Worm (Caenorhabditis elegans) whole organism, L4 larva: ENCODE measurements around the gene gba-1.

Experiments
- F44E2.7 ChIP-seq: fragments of 200-800 bp; sonication (Bioruptor generic); IDR thresholded peaks from 2 replicates; pipeline ENCODE4 v2.1.2; 2022; ENCODE audit warnings: missing genetic modification characterization, missing compliant biosample characterization
- F49E8.2 ChIP-seq: sonication (generic microtip); optimal IDR thresholded peaks from 2 replicates; lab custom pipeline; 2016; ENCODE audit warnings: missing compliant biosample characterization, mild to moderate bottlenecking, missing genetic modification characterization, borderline replicate concordance
- R02D3.7 ChIP-seq: fragments of 150-350 bp; sonication (generic microtip); optimal IDR thresholded peaks from 3 replicates; lab custom pipeline; 2014; ENCODE audit warnings: missing biosample characterization, missing genetic modification characterization
- T20F7.1 ChIP-seq: fragments of 200-800 bp; sonication (Bioruptor generic); optimal IDR thresholded peaks from 2 replicates; lab custom pipeline; 2018; ENCODE audit warnings: mild to moderate bottlenecking, missing genetic modification characterization, missing compliant biosample characterization
- Y48G9A.11 ChIP-seq: fragments of 200-800 bp; sonication (Bioruptor generic); IDR thresholded peaks from 2 replicates; pipeline ENCODE4 v1.3.6; 2022; ENCODE audit warnings: missing genetic modification reagents, missing genetic modification characterization, missing compliant biosample characterization
- Y5F2A.4 ChIP-seq: fragments of 200-800 bp; sonication (Bioruptor generic); optimal IDR thresholded peaks from 2 replicates; lab custom pipeline; 2018; ENCODE audit warnings: mild to moderate bottlenecking, missing genetic modification characterization, missing compliant biosample characterization
- ZK337.2 ChIP-seq: fragments of 200-800 bp; sonication (Bioruptor generic); IDR thresholded peaks from 2 replicates; pipeline ENCODE4 v1.3.6; 2022; ENCODE audit warnings: missing genetic modification reagents, missing genetic modification characterization, missing compliant biosample characterization
- ZK546.5 ChIP-seq, 2 experiments: sonication (generic microtip); optimal IDR thresholded peaks; 2 replicates each; lab custom pipeline; 2017; ENCODE audit warnings: missing biosample characterization in 2 of 2, missing genetic modification characterization in 2 of 2
- aha-1 ChIP-seq: fragments of 150-350 bp; peaks from one replicate; lab custom pipeline; 2014; ENCODE audit warnings: missing biosample characterization, missing genetic modification characterization
- aly-2 ChIP-seq: sonication (generic microtip); optimal IDR thresholded peaks from 2 replicates; lab custom pipeline; 2018; ENCODE audit warnings: missing biosample characterization, missing genetic modification characterization
- arid-1 ChIP-seq: fragments of 200-800 bp; sonication (Bioruptor generic); conservative IDR thresholded peaks from 2 replicates; pipeline ENCODE4 v1.3.6; 2022; ENCODE audit warnings: missing genetic modification reagents, missing genetic modification characterization, missing compliant biosample characterization
- attf-4 ChIP-seq: sonication (generic microtip); optimal IDR thresholded peaks from 3 replicates; lab custom pipeline; 2017; ENCODE audit warnings: missing biosample characterization, missing genetic modification characterization
- ceh-20 ChIP-seq: fragments of 200-800 bp; sonication (Bioruptor generic); IDR thresholded peaks from 2 replicates; pipeline ENCODE4 v1.3.6; 2022; ENCODE audit warnings: missing genetic modification reagents, missing genetic modification characterization, missing compliant biosample characterization
- ceh-28 ChIP-seq: fragments of 150-350 bp; optimal IDR thresholded peaks from 2 replicates; lab custom pipeline; 2014; ENCODE audit warnings: missing biosample characterization, missing genetic modification reagents, missing genetic modification characterization
- cey-2 ChIP-seq: sonication (generic microtip); optimal IDR thresholded peaks from 3 replicates; lab custom pipeline; 2017; ENCODE audit warnings: missing genetic modification characterization, mild to moderate bottlenecking, missing compliant biosample characterization, antibody characterized with exemption, borderline replicate concordance; ENCODE audit not compliant: insufficient read depth
- ctbp-1 ChIP-seq: fragments of 200-800 bp; sonication (Bioruptor generic); IDR thresholded peaks from 2 replicates; pipeline ENCODE4 v1.3.6; 2022; ENCODE audit warnings: missing genetic modification reagents, missing genetic modification characterization, missing compliant biosample characterization
- daf-16 ChIP-seq, 3 experiments: sonication (generic microtip); optimal IDR thresholded peaks; 2 replicates each; lab custom pipeline; 2016 to 2017; ENCODE audit warnings: missing genetic modification characterization in 3 of 3, missing genetic modification reagents in 3 of 3, mild to moderate bottlenecking in 2 of 3, missing compliant biosample characterization in 2 of 3, missing biosample characterization in 1 of 3, moderate library complexity in 1 of 3
- daf-19 ChIP-seq: fragments of 200-800 bp; sonication (Bioruptor generic); conservative IDR thresholded peaks from 2 replicates; pipeline ENCODE4 v1.3.6; 2022; ENCODE audit warnings: missing genetic modification characterization, missing compliant biosample characterization
- daf-8 ChIP-seq: fragments of 200-800 bp; sonication (Bioruptor generic); IDR thresholded peaks from 2 replicates; pipeline ENCODE4 v1.3.6; 2022; ENCODE audit warnings: missing genetic modification characterization, missing compliant biosample characterization
- dmd-9 ChIP-seq: fragments of 200-800 bp; sonication (Bioruptor generic); IDR thresholded peaks from 2 replicates; pipeline ENCODE4 v1.3.6; 2022; ENCODE audit warnings: missing genetic modification reagents, missing genetic modification characterization, missing compliant biosample characterization
- duxl-1 ChIP-seq: sonication (generic microtip); optimal IDR thresholded peaks from 2 replicates; lab custom pipeline; 2016; ENCODE audit warnings: mild to moderate bottlenecking, missing genetic modification characterization, moderate library complexity, missing compliant biosample characterization; ENCODE audit not compliant: poor library complexity
- egl-27 ChIP-seq: sonication (generic microtip); optimal IDR thresholded peaks from 3 replicates; lab custom pipeline; 2017; ENCODE audit warnings: missing biosample characterization, missing genetic modification reagents, missing genetic modification characterization
- fkh-10 ChIP-seq: fragments of 150-350 bp; optimal IDR thresholded peaks from 2 replicates; lab custom pipeline; 2014; ENCODE audit warnings: missing biosample characterization, missing genetic modification reagents, missing genetic modification characterization
- fos-1 ChIP-seq: fragments of 150-350 bp; optimal IDR thresholded peaks from 2 replicates; lab custom pipeline; 2014; ENCODE audit warnings: missing biosample characterization, missing genetic modification characterization
- gei-8 ChIP-seq: fragments of 200-800 bp; sonication (Bioruptor generic); optimal IDR thresholded peaks from 2 replicates; lab custom pipeline; 2018; ENCODE audit warnings: mild to moderate bottlenecking, missing genetic modification characterization, missing compliant biosample characterization
- hif-1 ChIP-seq, 2 experiments: sonication (generic microtip); optimal IDR thresholded peaks; 2 replicates each; lab custom pipeline; 2016 to 2017; ENCODE audit warnings: missing compliant biosample characterization in 2 of 2, missing genetic modification characterization in 2 of 2, missing genetic modification reagents in 2 of 2, missing genotype in 2 of 2, mild to moderate bottlenecking in 1 of 2
- hlh-30 ChIP-seq: sonication (generic microtip); optimal IDR thresholded peaks from 2 replicates; lab custom pipeline; 2017; ENCODE audit warnings: antibody characterized with exemption, mild to moderate bottlenecking, missing genetic modification characterization, missing compliant biosample characterization; ENCODE audit not compliant: insufficient read depth
- hmg-1.1 ChIP-seq: fragments of 200-800 bp; sonication (Bioruptor generic); IDR thresholded peaks from 2 replicates; pipeline ENCODE4 v1.3.6; 2022; ENCODE audit warnings: missing genetic modification reagents, missing genetic modification characterization, missing compliant biosample characterization
- jun-1 ChIP-seq: fragments of 150-350 bp; optimal IDR thresholded peaks from 2 replicates; lab custom pipeline; 2014; ENCODE audit warnings: missing biosample characterization, missing genetic modification reagents, missing genetic modification characterization
- lin-15B ChIP-seq: fragments of 150-350 bp; sonication (generic microtip); optimal IDR thresholded peaks from 3 replicates; lab custom pipeline; 2014; ENCODE audit warnings: missing biosample characterization, missing genetic modification characterization
- lsy-2 ChIP-seq, 2 experiments: fragments of 150-350 bp in 1 of 2; sonication (generic microtip) in 1 of 2; optimal IDR thresholded peaks; 2 replicates each; lab custom pipeline; 2014 to 2017; ENCODE audit warnings: missing biosample characterization in 2 of 2, missing genetic modification characterization in 2 of 2
- madf-5 ChIP-seq, 2 experiments: fragments of 200-800 bp; sonication (Bioruptor generic); IDR thresholded peaks; 2 replicates each; pipeline ENCODE4 v1.3.6; 2022; ENCODE audit warnings: missing compliant biosample characterization in 2 of 2, missing genetic modification characterization in 2 of 2
- mep-1 ChIP-seq: fragments of 150-350 bp; sonication (generic microtip); optimal IDR thresholded peaks from 3 replicates; lab custom pipeline; 2014; ENCODE audit warnings: missing biosample characterization, missing genetic modification characterization
- mxl-2 ChIP-seq: fragments of 200-800 bp; sonication (Bioruptor generic); conservative IDR thresholded peaks from 2 replicates; pipeline ENCODE4 v1.3.6; 2022; ENCODE audit warnings: missing genetic modification reagents, missing genetic modification characterization, missing compliant biosample characterization
- nhr-11 ChIP-seq: fragments of 150-350 bp; optimal IDR thresholded peaks from 2 replicates; lab custom pipeline; 2014; ENCODE audit warnings: missing biosample characterization, missing genetic modification characterization
- nhr-111 ChIP-seq: fragments of 200-800 bp; sonication (Bioruptor generic); optimal IDR thresholded peaks from 2 replicates; lab custom pipeline; 2018; ENCODE audit warnings: mild to moderate bottlenecking, missing genetic modification characterization, missing compliant biosample characterization
- nhr-237 ChIP-seq: sonication (generic microtip); optimal IDR thresholded peaks from 2 replicates; lab custom pipeline; 2017; ENCODE audit warnings: missing biosample characterization, missing genetic modification characterization
- nhr-25 ChIP-seq: sonication (generic microtip); optimal IDR thresholded peaks from 2 replicates; lab custom pipeline; 2017; ENCODE audit warnings: missing genetic modification characterization, mild to moderate bottlenecking, missing compliant biosample characterization, antibody characterized with exemption, moderate library complexity, borderline replicate concordance; ENCODE audit not compliant: insufficient read depth
- nhr-42 ChIP-seq: fragments of 200-800 bp; sonication (Bioruptor generic); IDR thresholded peaks from 2 replicates; pipeline ENCODE4 v1.3.6; 2022; ENCODE audit warnings: missing genetic modification characterization, missing compliant biosample characterization
- nhr-6 ChIP-seq: fragments of 150-350 bp; optimal IDR thresholded peaks from 2 replicates; lab custom pipeline; 2014; ENCODE audit warnings: missing biosample characterization, missing genetic modification characterization
- nhr-77 ChIP-seq: fragments of 150-350 bp; optimal IDR thresholded peaks from 2 replicates; lab custom pipeline; 2014; ENCODE audit warnings: missing biosample characterization, missing genetic modification characterization
- pqm-1 ChIP-seq: sonication (generic microtip); optimal IDR thresholded peaks from 2 replicates; lab custom pipeline; 2017; ENCODE audit warnings: missing biosample characterization, missing genetic modification characterization
- sdz-12 ChIP-seq: fragments of 200-800 bp; sonication (Bioruptor generic); optimal IDR thresholded peaks from 2 replicates; lab custom pipeline; 2018; ENCODE audit warnings: mild to moderate bottlenecking, missing genetic modification characterization, missing compliant biosample characterization
- set-16 ChIP-seq: fragments of 200-800 bp; sonication (Bioruptor generic); IDR thresholded peaks from 2 replicates; pipeline ENCODE4 v1.3.6; 2022; ENCODE audit warnings: missing genetic modification reagents, missing genetic modification characterization, missing compliant biosample characterization
- snpc-4 ChIP-seq: fragments of 150-350 bp; optimal IDR thresholded peaks from 2 replicates; lab custom pipeline; 2014; ENCODE audit warnings: missing biosample characterization, missing genetic modification characterization
- spr-3 ChIP-seq: fragments of 200-800 bp; sonication (Bioruptor generic); optimal IDR thresholded peaks from 2 replicates; lab custom pipeline; 2018; ENCODE audit warnings: mild to moderate bottlenecking, missing genetic modification characterization, missing compliant biosample characterization
- tag-97 ChIP-seq: fragments of 200-800 bp; sonication (Bioruptor generic); IDR thresholded peaks from 2 replicates; pipeline ENCODE4 v1.3.6; 2022; ENCODE audit warnings: missing genetic modification characterization, missing compliant biosample characterization
- unc-130 ChIP-seq: sonication (generic microtip); optimal IDR thresholded peaks from 2 replicates; lab custom pipeline; 2016; ENCODE audit warnings: missing genetic modification reagents, missing genetic modification characterization, missing compliant biosample characterization
- zfp-2 ChIP-seq: sonication (generic microtip); optimal IDR thresholded peaks from 2 replicates; lab custom pipeline; 2016; ENCODE audit warnings: mild to moderate bottlenecking, missing genetic modification characterization, missing compliant biosample characterization
- zip-11 ChIP-seq: fragments of 200-800 bp; sonication (Bioruptor generic); IDR thresholded peaks from 2 replicates; pipeline ENCODE4 v1.3.6; 2022; ENCODE audit warnings: missing genetic modification characterization, missing compliant biosample characterization
- zip-2 ChIP-seq: fragments of 150-350 bp; optimal IDR thresholded peaks from 2 replicates; lab custom pipeline; 2014; ENCODE audit warnings: missing biosample characterization, missing genetic modification characterization
- ztf-11 ChIP-seq: fragments of 150-350 bp; optimal IDR thresholded peaks from 2 replicates; lab custom pipeline; 2014; ENCODE audit warnings: missing biosample characterization, missing genetic modification characterization

gba-1 gene

ce11 chrII:2219880-2220279 lies 43.3 kb downstream of the gba-1 start, which contains the start of gene Y59C2A.3 (continued):
- no peak for TF ChIP-seq nhr-6 (tag; lab: Kevin White, UChicago)
- no peak for TF ChIP-seq nhr-42 (GFP tag; lab: Robert Waterston, UW)
- no peak for TF ChIP-seq T20F7.1
- TF ChIP-seq F44E2.7 (GFP tag; lab: Robert Waterston, UW), result no peak
- no peak for TF ChIP-seq lin-15B
- no peak for TF ChIP-seq aly-2 (tag; lab: Kevin White, UChicago)
- TF ChIP-seq tag-97 (GFP tag; lab: Robert Waterston, UW), result no peak
- peak; percentile 50 for TF ChIP-seq mep-1 (tag; lab: Kevin White, UChicago)
- no peak for TF ChIP-seq unc-130 (GFP tag; lab: Kevin White, UChicago)
- TF ChIP-seq nhr-237 (tag; lab: Kevin White, UChicago), result no peak
- TF ChIP-seq ztf-11, result no peak
- no peak for TF ChIP-seq Y48G9A.11 (GFP tag; lab: Robert Waterston, UW)
- no peak for TF ChIP-seq cey-2 (tag; lab: Kevin White, UChicago)
- TF ChIP-seq lsy-2 (tag; optimal IDR thresholded peaks at IDR 0.05; lab: Kevin White, UChicago), result peak in 1 of 2 experiments; percentile 51
- no peak for TF ChIP-seq hif-1 (tag; optimal IDR thresholded peaks at IDR 0.05; lab: Kevin White, UChicago)
- TF ChIP-seq daf-8 (GFP tag; lab: Robert Waterston, UW), result no peak
- no peak for TF ChIP-seq spr-3 (GFP tag; lab: Kevin White, UChicago)
- TF ChIP-seq nhr-11 (tag; lab: Kevin White, UChicago), result no peak
- TF ChIP-seq mxl-2 (GFP tag; lab: Robert Waterston, UW), result no peak
- TF ChIP-seq R02D3.7, result no peak
- TF ChIP-seq ceh-28 (tag; lab: Kevin White, UChicago), result no peak
- TF ChIP-seq sdz-12 (GFP tag; lab: Kevin White, UChicago), result no peak
- no peak for TF ChIP-seq fos-1 (tag; lab: Kevin White, UChicago)
- TF ChIP-seq fkh-10, result no peak
- TF ChIP-seq ZK337.2 (GFP tag; lab: Robert Waterston, UW), result no peak
- TF ChIP-seq duxl-1, result no peak
- TF ChIP-seq set-16 (GFP tag; lab: Robert Waterston, UW), result peak; percentile 80
- TF ChIP-seq dmd-9 (GFP tag; lab: Robert Waterston, UW), result no peak
- no peak for TF ChIP-seq arid-1 (GFP tag; lab: Robert Waterston, UW)
- TF ChIP-seq ceh-20 (GFP tag; lab: Robert Waterston, UW), result no peak
- TF ChIP-seq gei-8 (GFP tag; lab: Kevin White, UChicago), result no peak
- TF ChIP-seq ctbp-1, result no peak
- TF ChIP-seq aha-1 (tag; lab: Kevin White, UChicago), result peak; percentile 58
- TF ChIP-seq jun-1 (tag; lab: Kevin White, UChicago), result no peak
- TF ChIP-seq egl-27 (tag; lab: Kevin White, UChicago), result no peak
- TF ChIP-seq snpc-4 (tag; lab: Kevin White, UChicago), result no peak
- no peak for TF ChIP-seq zfp-2 (tag; lab: Kevin White, UChicago)
- no peak for TF ChIP-seq Y5F2A.4 (GFP tag; lab: Kevin White, UChicago)
- no peak for TF ChIP-seq daf-16 (GFP tag; optimal IDR thresholded peaks at IDR 0.05; lab: Kevin White, UChicago)
- TF ChIP-seq daf-16 (tag; optimal IDR thresholded peaks at IDR 0.05; lab: Kevin White, UChicago), result no peak
- no peak for TF ChIP-seq F49E8.2
- no peak for TF ChIP-seq pqm-1 (tag; lab: Kevin White, UChicago)
- no peak for TF ChIP-seq ZK546.5 (tag; optimal IDR thresholded peaks at IDR 0.05; lab: Kevin White, UChicago)
- TF ChIP-seq hlh-30 (tag; lab: Kevin White, UChicago), result peak; percentile 52
- no peak for TF ChIP-seq nhr-77
- no peak for TF ChIP-seq madf-5 (GFP tag; IDR thresholded peaks at IDR 0.05; lab: Robert Waterston, UW)
- TF ChIP-seq zip-2 (tag; lab: Kevin White, UChicago), result no peak
- no peak for TF ChIP-seq attf-4 (tag; lab: Kevin White, UChicago)
- TF ChIP-seq nhr-111 (GFP tag; lab: Kevin White, UChicago), result no peak
- no peak for TF ChIP-seq nhr-25 (tag; lab: Kevin White, UChicago)
- 0 out of 2 replicates have a peak, but pooled peaks have one; percentile 18 for TF ChIP-seq hmg-1.1 (GFP tag; lab: Robert Waterston, UW)
- TF ChIP-seq zip-11 (GFP tag; lab: Robert Waterston, UW), result no peak
- no peak for TF ChIP-seq daf-19 (GFP tag; lab: Robert Waterston, UW)
